Fruit fly (Drosophila melanogaster) whole organism, embryonic: ENCODE results near the gene Ugt301D1.
A peak's percentile ranks its signal among the peaks of the same experiment; 100 is the strongest.

ENCODE experiments used
- BEAF-32 ChIP-seq: fragments of 200-800 bp; sonication (Bioruptor generic); optimal IDR thresholded peaks from 3 replicates; lab custom pipeline; 2017; ENCODE audit warnings: missing biosample characterization, missing genetic modification characterization, mild to moderate bottlenecking, moderate library complexity, missing genetic modification reagents
- Blimp-1 ChIP-seq: fragments of 200-800 bp; sonication (Bioruptor generic); optimal IDR thresholded peaks from 3 replicates; lab custom pipeline; 2018; ENCODE audit warnings: missing biosample characterization, missing genetic modification characterization, mild to moderate bottlenecking, moderate library complexity, missing genetic modification reagents
- BtbVII ChIP-seq: fragments of 200-800 bp; sonication (Bioruptor generic); optimal IDR thresholded peaks from 3 replicates; lab custom pipeline; 2017; ENCODE audit warnings: missing biosample characterization, mild to moderate bottlenecking, missing genetic modification characterization
- CG10321 ChIP-seq: fragments of 200-800 bp; sonication (Bioruptor generic); IDR thresholded peaks from 2 replicates; pipeline ENCODE4 v1.3.6; 2022; ENCODE audit warnings: missing biosample characterization, missing genetic modification characterization
- CG10654 ChIP-seq: fragments of 200-800 bp; sonication (Bioruptor generic); optimal IDR thresholded peaks from 2 replicates; lab custom pipeline; 2016; ENCODE audit warnings: missing biosample characterization, missing genetic modification characterization
- CG11085 ChIP-seq: fragments of 200-800 bp; sonication (Bioruptor generic); IDR thresholded peaks from 2 replicates; pipeline ENCODE4 v1.3.6; 2022; ENCODE audit warnings: missing biosample characterization, missing genetic modification characterization
- CG11504 ChIP-seq: fragments of 200-800 bp; sonication (Bioruptor generic); optimal IDR thresholded peaks from 3 replicates; lab custom pipeline; 2019; ENCODE audit warnings: missing biosample characterization, mild to moderate bottlenecking, missing genetic modification characterization, moderate library complexity
- CG11723 ChIP-seq: fragments of 200-800 bp; sonication (Bioruptor generic); optimal IDR thresholded peaks from 2 replicates; lab custom pipeline; 2017; ENCODE audit warnings: missing biosample characterization, mild to moderate bottlenecking, missing genetic modification characterization
- CG12219 ChIP-seq: fragments of 200-800 bp; sonication (Bioruptor generic); optimal IDR thresholded peaks from 3 replicates; lab custom pipeline; 2018; ENCODE audit warnings: missing biosample characterization, mild to moderate bottlenecking, missing genetic modification characterization
- CG12391 ChIP-seq: fragments of 200-800 bp; sonication (Bioruptor generic); optimal IDR thresholded peaks from 3 replicates; lab custom pipeline; 2018; ENCODE audit warnings: missing biosample characterization, mild to moderate bottlenecking, missing genetic modification characterization, moderate library complexity
- CG12942 ChIP-seq: fragments of 200-800 bp; sonication (Bioruptor generic); optimal IDR thresholded peaks from 3 replicates; lab custom pipeline; 2016; ENCODE audit warnings: missing biosample characterization, missing genetic modification characterization
- CG13894 ChIP-seq: fragments of 200-800 bp; sonication (Bioruptor generic); optimal IDR thresholded peaks from 3 replicates; lab custom pipeline; 2018; ENCODE audit warnings: missing biosample characterization, mild to moderate bottlenecking, missing genetic modification characterization, moderate library complexity
- CG17829 ChIP-seq: fragments of 200-800 bp; optimal IDR thresholded peaks from 2 replicates; lab custom pipeline; 2019; ENCODE audit warnings: missing biosample characterization, mild to moderate bottlenecking, missing genetic modification characterization, moderate library complexity
- CG4820 ChIP-seq: fragments of 200-800 bp; sonication (Bioruptor generic); optimal IDR thresholded peaks from 3 replicates; lab custom pipeline; 2016; ENCODE audit warnings: missing biosample characterization, missing genetic modification characterization
- CG5953 ChIP-seq: fragments of 200-800 bp; sonication (Bioruptor generic); IDR thresholded peaks from 2 replicates; pipeline ENCODE4 v1.3.6; 2022; ENCODE audit warnings: missing biosample characterization, missing genetic modification characterization
- CG6272 ChIP-seq: fragments of 200-800 bp; sonication (Bioruptor generic); IDR thresholded peaks from 2 replicates; pipeline ENCODE4 v1.3.6; 2022; ENCODE audit warnings: missing biosample characterization, missing genetic modification characterization
- CG6813 ChIP-seq: fragments of 200-800 bp; sonication (Bioruptor generic); optimal IDR thresholded peaks from 2 replicates; lab custom pipeline; 2017; ENCODE audit warnings: missing biosample characterization, missing genetic modification characterization, mild to moderate bottlenecking, moderate library complexity, missing genetic modification reagents
- CG7357 ChIP-seq: fragments of 200-800 bp; sonication (Bioruptor generic); IDR thresholded peaks from 3 replicates; pipeline ENCODE4 v1.3.6; 2022; ENCODE audit warnings: missing biosample characterization, missing genetic modification characterization
- CG7928 ChIP-seq: fragments of 200-800 bp; sonication (Bioruptor generic); optimal IDR thresholded peaks from 2 replicates; lab custom pipeline; 2017; ENCODE audit warnings: missing biosample characterization, mild to moderate bottlenecking, missing genetic modification characterization
- Elba2 ChIP-seq: fragments of 200-800 bp; sonication (Bioruptor generic); optimal IDR thresholded peaks from 3 replicates; lab custom pipeline; 2016; ENCODE audit warnings: missing biosample characterization, missing genetic modification characterization
- Ets65A ChIP-seq: fragments of 200-800 bp; sonication (Bioruptor generic); peaks from one replicate; lab custom pipeline; 2016; ENCODE audit warnings: missing biosample characterization, missing genetic modification characterization
- Gsc ChIP-seq: fragments of 200-800 bp; sonication (Bioruptor generic); IDR thresholded peaks from 2 replicates; pipeline ENCODE4 v1.3.6; 2022; ENCODE audit warnings: missing biosample characterization, missing genetic modification characterization
- HLH3B ChIP-seq: fragments of 200-800 bp; sonication (Bioruptor generic); IDR thresholded peaks from 2 replicates; pipeline ENCODE4 v1.3.6; 2022; ENCODE audit warnings: missing biosample characterization, missing genetic modification characterization
- HLH54F ChIP-seq: fragments of 200-800 bp; sonication (Bioruptor generic); optimal IDR thresholded peaks from 3 replicates; lab custom pipeline; 2016; ENCODE audit warnings: missing biosample characterization, missing genetic modification characterization
- Hmx ChIP-seq: fragments of 200-800 bp; sonication (Bioruptor generic); optimal IDR thresholded peaks from 2 replicates; lab custom pipeline; 2016; ENCODE audit warnings: missing biosample characterization, missing genetic modification characterization
- Hr39 ChIP-seq: fragments of >200 bp; optimal IDR thresholded peaks from 2 replicates; lab custom pipeline; 2017
- Mad ChIP-seq: fragments of 200-800 bp; sonication (Bioruptor generic); optimal IDR thresholded peaks from 2 replicates; lab custom pipeline; 2016; ENCODE audit warnings: missing biosample characterization, missing genetic modification characterization
- Mes4 ChIP-seq: fragments of 200-800 bp; sonication (Bioruptor generic); optimal IDR thresholded peaks from 2 replicates; lab custom pipeline; 2016; ENCODE audit warnings: missing biosample characterization, missing genetic modification characterization
- Oaz ChIP-seq: fragments of 200-800 bp; sonication (Bioruptor generic); IDR thresholded peaks from 2 replicates; pipeline ENCODE4 v1.3.6; 2022; ENCODE audit warnings: missing biosample characterization, missing genetic modification characterization
- Rfx ChIP-seq: fragments of 200-800 bp; sonication (Bioruptor generic); IDR thresholded peaks from 2 replicates; pipeline ENCODE4 v1.3.6; 2022; ENCODE audit warnings: missing biosample characterization, missing genetic modification characterization
- Side ChIP-seq: fragments of 200-800 bp; sonication (Bioruptor generic); optimal IDR thresholded peaks from 2 replicates; lab custom pipeline; 2016; ENCODE audit warnings: missing biosample characterization, missing genetic modification characterization
- Xbp1 ChIP-seq: fragments of 200-800 bp; sonication (Bioruptor generic); optimal IDR thresholded peaks from 3 replicates; lab custom pipeline; 2016; ENCODE audit warnings: missing biosample characterization, mild to moderate bottlenecking, missing genetic modification characterization
- ac ChIP-seq: fragments of 200-800 bp; sonication (Bioruptor generic); optimal IDR thresholded peaks from 3 replicates; lab custom pipeline; 2017; ENCODE audit warnings: missing biosample characterization, mild to moderate bottlenecking, missing genetic modification characterization
- aop ChIP-seq: fragments of 200-800 bp; sonication (Bioruptor generic); IDR thresholded peaks from 2 replicates; pipeline ENCODE4 v1.3.6; 2022; ENCODE audit warnings: missing biosample characterization, missing genetic modification characterization
- ap ChIP-seq: fragments of 200-800 bp; sonication (Bioruptor generic); IDR thresholded peaks from 2 replicates; pipeline ENCODE4 v1.3.6; 2022; ENCODE audit warnings: missing biosample characterization, missing genetic modification characterization
- ci ChIP-seq: fragments of 200-800 bp; sonication (Bioruptor generic); IDR thresholded peaks from 3 replicates; pipeline ENCODE4 v1.3.6; 2022; ENCODE audit warnings: missing biosample characterization, missing genetic modification characterization
- esg ChIP-seq: fragments of 200-800 bp; sonication (Bioruptor generic); conservative IDR thresholded peaks from 2 replicates; pipeline ENCODE4 v1.3.6; 2022; ENCODE audit warnings: missing biosample characterization, missing genetic modification characterization
- fru ChIP-seq: fragments of >200 bp; optimal IDR thresholded peaks from 2 replicates; lab custom pipeline; 2017
- gcm2 ChIP-seq: fragments of 200-800 bp; sonication (Bioruptor generic); optimal IDR thresholded peaks from 2 replicates; lab custom pipeline; 2016; ENCODE audit warnings: missing biosample characterization, missing genetic modification characterization
- insv ChIP-seq, 2 experiments: fragments of 200-800 bp; sonication (Bioruptor generic); optimal IDR thresholded peaks; 3 replicates each; lab custom pipeline; 2016 to 2018; ENCODE audit warnings: missing biosample characterization in 2 of 2, missing genetic modification characterization in 2 of 2
- jumu ChIP-seq: fragments of 200-800 bp; sonication (Bioruptor generic); optimal IDR thresholded peaks from 3 replicates; lab custom pipeline; 2016; ENCODE audit warnings: missing biosample characterization, missing genetic modification characterization
- ken ChIP-seq: fragments of 200-800 bp; sonication (Bioruptor generic); IDR thresholded peaks from 3 replicates; pipeline ENCODE4 v1.3.6; 2022; ENCODE audit warnings: missing biosample characterization, missing genetic modification characterization
- lilli ChIP-seq: fragments of 200-800 bp; sonication (Bioruptor generic); optimal IDR thresholded peaks from 3 replicates; lab custom pipeline; 2016; ENCODE audit warnings: missing biosample characterization, missing genetic modification characterization
- lmd ChIP-seq: fragments of 200-800 bp; sonication (Bioruptor generic); IDR thresholded peaks from 2 replicates; pipeline ENCODE4 v1.3.6; 2022; ENCODE audit warnings: missing biosample characterization, missing genetic modification characterization
- nau ChIP-seq: fragments of 200-800 bp; sonication (Bioruptor generic); optimal IDR thresholded peaks from 3 replicates; lab custom pipeline; 2017; ENCODE audit warnings: missing biosample characterization, mild to moderate bottlenecking, missing genetic modification characterization, missing genetic modification reagents
- pita ChIP-seq: fragments of 200-800 bp; sonication (Bioruptor generic); optimal IDR thresholded peaks from 2 replicates; lab custom pipeline; 2017; ENCODE audit warnings: missing biosample characterization, mild to moderate bottlenecking, missing genetic modification characterization
- psq ChIP-seq: fragments of 200-800 bp; sonication (Bioruptor generic); optimal IDR thresholded peaks from 2 replicates; lab custom pipeline; 2017; ENCODE audit warnings: missing biosample characterization, missing genetic modification characterization
- rib ChIP-seq: fragments of 200-800 bp; sonication (Bioruptor generic); IDR thresholded peaks from 2 replicates; pipeline ENCODE4 v1.3.6; 2022; ENCODE audit warnings: missing biosample characterization, missing genetic modification characterization
- sc ChIP-seq, 3 experiments: fragments of >200 bp in 2 of 3; fragments of 200-800 bp in 1 of 3; sonication (Bioruptor generic) in 1 of 3; optimal IDR thresholded peaks; 2 replicates in 2 of 3; 3 replicates in 1 of 3; lab custom pipeline; 2017; ENCODE audit warnings: mild to moderate bottlenecking in 1 of 3, missing biosample characterization in 1 of 3, missing genetic modification characterization in 1 of 3, missing genetic modification reagents in 1 of 3
- sisA ChIP-seq: fragments of 200-800 bp; sonication (Bioruptor generic); IDR thresholded peaks from 2 replicates; pipeline ENCODE4 v1.3.6; 2022; ENCODE audit warnings: missing biosample characterization, missing genetic modification characterization
- sug ChIP-seq: fragments of 200-800 bp; optimal IDR thresholded peaks from 2 replicates; lab custom pipeline; 2019; ENCODE audit warnings: missing biosample characterization, mild to moderate bottlenecking, missing genetic modification characterization, moderate library complexity
- wek ChIP-seq: fragments of 200-800 bp; sonication (Bioruptor generic); optimal IDR thresholded peaks from 3 replicates; lab custom pipeline; 2018; ENCODE audit warnings: missing biosample characterization, mild to moderate bottlenecking, missing genetic modification characterization, moderate library complexity

The Ugt301D1 gene

DNA sequence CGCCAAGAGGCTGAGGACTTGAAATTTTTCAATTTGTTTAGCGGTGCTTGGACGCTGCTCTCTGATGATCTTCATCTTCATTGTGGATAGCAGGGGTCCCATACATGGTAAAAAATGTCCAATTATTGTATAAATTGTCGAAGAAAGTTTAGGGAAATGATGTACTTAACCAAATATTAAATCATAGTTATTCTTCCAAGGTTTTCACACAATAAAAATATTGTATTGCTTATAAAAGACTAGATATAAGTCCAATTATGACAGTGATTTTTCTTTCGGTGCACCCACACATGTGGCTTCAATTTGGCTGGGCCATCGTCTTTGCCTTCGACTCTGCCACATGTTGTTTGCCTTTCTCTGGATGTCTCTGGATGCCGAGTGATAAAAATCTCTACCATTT is 4.5 kb upstream of the Ugt301D1 start (continued):
- TF ChIP-seq CG11723 (GFP tag; lab: Kevin White, UChicago), result no peak
- peak; percentile 19 for TF ChIP-seq jumu (GFP tag; lab: Kevin White, UChicago)
- no peak for TF ChIP-seq sc (optimal IDR thresholded peaks at IDR 0.05; lab: Kevin White, UChicago)
- peak; percentile 53 for TF ChIP-seq sc (GFP tag; optimal IDR thresholded peaks at IDR 0.05; lab: Kevin White, UChicago)
- TF ChIP-seq Hmx (GFP tag; lab: Kevin White, UChicago), result no peak
- TF ChIP-seq lilli (GFP tag; lab: Kevin White, UChicago), result peak; percentile 32
- no peak for TF ChIP-seq rib
- TF ChIP-seq sug, result no peak
- peak; percentile 72 for TF ChIP-seq CG12391
- peak; percentile 40 for TF ChIP-seq CG12219 (GFP tag; lab: Kevin White, UChicago)
- peak; percentile 57 for TF ChIP-seq ac (GFP tag; lab: Kevin White, UChicago)
- no peak for TF ChIP-seq gcm2 (GFP tag; lab: Kevin White, UChicago)
- TF ChIP-seq CG11085 (GFP tag; lab: Robert Waterston, UW), result no peak; the same call in 1 of the 2 replicates
- TF ChIP-seq Side, result peak; percentile 43
- no peak for TF ChIP-seq CG7928 (GFP tag; lab: Kevin White, UChicago)
- no peak for TF ChIP-seq Oaz (GFP tag; lab: Robert Waterston, UW)
- TF ChIP-seq psq (GFP tag; lab: Kevin White, UChicago), result no peak
- no peak; the same call in 1 of the 2 replicates for TF ChIP-seq sisA (GFP tag; lab: Robert Waterston, UW)
- TF ChIP-seq CG11504 (tag; lab: Kevin White, UChicago), result peak; percentile 52
- no peak for TF ChIP-seq aop
- no peak for TF ChIP-seq wek (GFP tag; lab: Kevin White, UChicago)
- peak; percentile 52 for TF ChIP-seq Blimp-1 (GFP tag; lab: Kevin White, UChicago)
- peak; percentile 28 for TF ChIP-seq Mes4 (GFP tag; lab: Kevin White, UChicago)
- TF ChIP-seq Elba2 (GFP tag; lab: Kevin White, UChicago), result no peak
- TF ChIP-seq CG17829 (tag; lab: Kevin White, UChicago), result peak; percentile 65
- TF ChIP-seq CG4820, result no peak
- peak; percentile 50; the same call in 1 of the 2 replicates for TF ChIP-seq HLH3B (GFP tag; lab: Robert Waterston, UW)
- TF ChIP-seq ci (GFP tag; lab: Robert Waterston, UW), result peak; percentile 74
- no peak for TF ChIP-seq BtbVII (GFP tag; lab: Kevin White, UChicago)
- TF ChIP-seq Hr39 (lab: Kevin White, UChicago), result no peak
- TF ChIP-seq Gsc, result no peak
- no peak for TF ChIP-seq CG13894 (tag; lab: Kevin White, UChicago)
- TF ChIP-seq lmd (GFP tag; lab: Robert Waterston, UW), result peak; percentile 49
- no peak for TF ChIP-seq Ets65A
- peak; percentile 54 for TF ChIP-seq Xbp1 (GFP tag; lab: Kevin White, UChicago)
- TF ChIP-seq CG7357 (GFP tag; lab: Robert Waterston, UW), result 0 out of 3 replicates have a peak, but pooled peaks have one; percentile 27
- TF ChIP-seq CG10654, result no peak
- TF ChIP-seq BEAF-32 (GFP tag; lab: Kevin White, UChicago), result no peak
- 0 out of 2 replicates have a peak, but pooled peaks have one; percentile 29 for TF ChIP-seq ap (GFP tag; lab: Robert Waterston, UW)
- TF ChIP-seq CG12942 (GFP tag; lab: Kevin White, UChicago), result no peak
- 0 out of 2 replicates have a peak, but pooled peaks have one; percentile 19 for TF ChIP-seq CG6272 (GFP tag; lab: Robert Waterston, UW)
- TF ChIP-seq Rfx (GFP tag; lab: Robert Waterston, UW), result no peak
- no peak for TF ChIP-seq fru
- TF ChIP-seq CG5953 (GFP tag; lab: Robert Waterston, UW), result no peak
- TF ChIP-seq CG10321 (GFP tag; lab: Robert Waterston, UW), result no peak
- TF ChIP-seq CG6813 (GFP tag; lab: Kevin White, UChicago), result no peak
- no peak for TF ChIP-seq insv (GFP tag; optimal IDR thresholded peaks at IDR 0.05; lab: Kevin White, UChicago)
- no peak for TF ChIP-seq HLH54F (GFP tag; lab: Kevin White, UChicago)
- no peak for TF ChIP-seq Mad (GFP tag; lab: Kevin White, UChicago)
- peak; percentile 58 for TF ChIP-seq esg (GFP tag; lab: Robert Waterston, UW)
- peak; percentile 7 for TF ChIP-seq nau (GFP tag; lab: Kevin White, UChicago)
- no peak for TF ChIP-seq pita (GFP tag; lab: Kevin White, UChicago)
- TF ChIP-seq ken, result 0 out of 3 replicates have a peak, but pooled peaks have one; percentile 27
